Fruit fly (Drosophila melanogaster): ENCODE measurements around the gene Ptpmeg.

The Ptpmeg gene

DNA sequence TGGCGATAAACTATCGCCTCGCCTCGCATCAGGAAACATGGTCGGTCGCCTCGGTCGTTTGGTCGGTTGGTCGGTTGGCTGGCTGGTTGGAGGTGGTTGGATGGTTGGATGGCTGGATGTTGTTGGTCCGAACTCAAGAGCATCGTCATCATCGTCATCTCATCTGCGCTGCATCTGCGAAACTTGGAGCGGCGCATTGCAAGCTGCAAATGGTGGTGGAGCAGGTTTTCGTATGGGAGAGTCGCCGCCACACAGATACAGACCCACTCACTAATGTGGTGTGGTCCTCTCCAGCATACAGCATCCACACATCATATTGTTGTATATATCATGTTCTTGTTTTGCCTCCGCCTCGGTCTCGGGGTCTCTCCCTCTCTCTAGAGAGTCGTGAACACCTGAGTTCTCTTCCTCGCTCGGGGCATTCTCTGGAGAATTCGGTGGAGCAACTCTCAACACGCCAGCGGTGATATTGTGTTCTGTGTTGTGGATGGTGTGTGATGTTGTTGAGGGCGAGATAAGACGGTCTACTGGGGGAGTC, 64.8 kb downstream of the Ptpmeg start, which contains the start of gene trh:
TSS of gene trh (minus strand) at position 12 of the 538 bp plus-strand sequence.
- no peak for TF ChIP-seq noc (tag; optimal IDR thresholded peaks at IDR 0.05)

- peak; percentile 49 for TF ChIP-seq noc (tag; optimal IDR thresholded peaks at IDR 0.05)
These were observed 67.3 kb downstream of the Ptpmeg start for dm6 chr3L:395192-395591.

dm6 chr3L:400252-400651, 72.4 kb downstream of the Ptpmeg start:
- no peak for TF ChIP-seq noc (tag; optimal IDR thresholded peaks at IDR 0.05)

All from whole organism, larva.